Worm (Caenorhabditis elegans) whole organism, L4 larva: ENCODE measurements around the gene cca-1.

Experiments used
- D1046.2 ChIP-seq: fragments of 200-800 bp; sonication (Bioruptor generic); IDR thresholded peaks from 2 replicates; pipeline ENCODE4 v1.3.6; 2022; ENCODE audit warnings: missing genetic modification characterization, missing compliant biosample characterization
- F37D6.2 ChIP-seq: sonication (generic microtip); optimal IDR thresholded peaks from 2 replicates; lab custom pipeline; 2016; ENCODE audit warnings: mild to moderate bottlenecking, missing genetic modification characterization, missing compliant biosample characterization
- F44E2.7 ChIP-seq: fragments of 200-800 bp; sonication (Bioruptor generic); IDR thresholded peaks from 2 replicates; pipeline ENCODE4 v2.1.2; 2022; ENCODE audit warnings: missing genetic modification characterization, missing compliant biosample characterization
- F49E8.2 ChIP-seq: sonication (generic microtip); optimal IDR thresholded peaks from 2 replicates; lab custom pipeline; 2016; ENCODE audit warnings: missing compliant biosample characterization, mild to moderate bottlenecking, missing genetic modification characterization, borderline replicate concordance
- R02D3.7 ChIP-seq: fragments of 150-350 bp; sonication (generic microtip); optimal IDR thresholded peaks from 3 replicates; lab custom pipeline; 2014; ENCODE audit warnings: missing biosample characterization, missing genetic modification characterization
- T20F7.1 ChIP-seq: fragments of 200-800 bp; sonication (Bioruptor generic); optimal IDR thresholded peaks from 2 replicates; lab custom pipeline; 2018; ENCODE audit warnings: mild to moderate bottlenecking, missing genetic modification characterization, missing compliant biosample characterization
- Y105C5A.15 ChIP-seq: fragments of 200-800 bp; sonication (Bioruptor generic); IDR thresholded peaks from 2 replicates; pipeline ENCODE4 v1.3.6; 2022; ENCODE audit warnings: missing genetic modification characterization, missing compliant biosample characterization
- Y48G9A.11 ChIP-seq: fragments of 200-800 bp; sonication (Bioruptor generic); IDR thresholded peaks from 2 replicates; pipeline ENCODE4 v1.3.6; 2022; ENCODE audit warnings: missing genetic modification reagents, missing genetic modification characterization, missing compliant biosample characterization
- ZK337.2 ChIP-seq: fragments of 200-800 bp; sonication (Bioruptor generic); IDR thresholded peaks from 2 replicates; pipeline ENCODE4 v1.3.6; 2022; ENCODE audit warnings: missing genetic modification reagents, missing genetic modification characterization, missing compliant biosample characterization
- aly-2 ChIP-seq: sonication (generic microtip); optimal IDR thresholded peaks from 2 replicates; lab custom pipeline; 2018; ENCODE audit warnings: missing biosample characterization, missing genetic modification characterization
- ama-1 ChIP-seq: fragments of 150-350 bp; optimal IDR thresholded peaks from 2 replicates; lab custom pipeline; 2014; ENCODE audit warnings: inconsistent platforms, mixed read lengths
- attf-4 ChIP-seq: sonication (generic microtip); optimal IDR thresholded peaks from 3 replicates; lab custom pipeline; 2017; ENCODE audit warnings: missing biosample characterization, missing genetic modification characterization
- ceh-32 ChIP-seq: sonication (generic microtip); optimal IDR thresholded peaks from 2 replicates; lab custom pipeline; 2016; ENCODE audit warnings: mild to moderate bottlenecking, missing genetic modification characterization, missing compliant biosample characterization; ENCODE audit not compliant: poor library complexity
- ceh-62 ChIP-seq: sonication (generic microtip); optimal IDR thresholded peaks from 2 replicates; lab custom pipeline; 2017; ENCODE audit warnings: missing biosample characterization, missing genetic modification characterization
- daf-12 ChIP-seq: fragments of 150-350 bp; optimal IDR thresholded peaks from 2 replicates; lab custom pipeline; 2014; ENCODE audit warnings: missing biosample characterization, missing genetic modification reagents, missing genetic modification characterization
- daf-16 ChIP-seq, 3 experiments: sonication (generic microtip); optimal IDR thresholded peaks; 2 replicates each; lab custom pipeline; 2016 to 2017; ENCODE audit warnings: missing genetic modification characterization in 3 of 3, missing genetic modification reagents in 3 of 3, mild to moderate bottlenecking in 2 of 3, missing compliant biosample characterization in 2 of 3, missing biosample characterization in 1 of 3, moderate library complexity in 1 of 3
- daf-19 ChIP-seq: fragments of 200-800 bp; sonication (Bioruptor generic); conservative IDR thresholded peaks from 2 replicates; pipeline ENCODE4 v1.3.6; 2022; ENCODE audit warnings: missing genetic modification characterization, missing compliant biosample characterization
- daf-8 ChIP-seq: fragments of 200-800 bp; sonication (Bioruptor generic); IDR thresholded peaks from 2 replicates; pipeline ENCODE4 v1.3.6; 2022; ENCODE audit warnings: missing genetic modification characterization, missing compliant biosample characterization
- dmd-6 ChIP-seq: fragments of 200-800 bp; sonication (Bioruptor generic); IDR thresholded peaks from 2 replicates; pipeline ENCODE4 v1.3.6; 2022; ENCODE audit warnings: missing genetic modification reagents, missing genetic modification characterization, missing compliant biosample characterization
- egl-43 ChIP-seq: fragments of 200-800 bp; sonication (Bioruptor generic); IDR thresholded peaks from 2 replicates; pipeline ENCODE4 v1.3.6; 2022; ENCODE audit warnings: missing genetic modification reagents, missing genetic modification characterization, missing compliant biosample characterization
- fkh-10 ChIP-seq: fragments of 150-350 bp; optimal IDR thresholded peaks from 2 replicates; lab custom pipeline; 2014; ENCODE audit warnings: missing biosample characterization, missing genetic modification reagents, missing genetic modification characterization
- gei-8 ChIP-seq: fragments of 200-800 bp; sonication (Bioruptor generic); optimal IDR thresholded peaks from 2 replicates; lab custom pipeline; 2018; ENCODE audit warnings: mild to moderate bottlenecking, missing genetic modification characterization, missing compliant biosample characterization
- hlh-11 ChIP-seq: fragments of 200-800 bp; sonication (Bioruptor generic); optimal IDR thresholded peaks from 2 replicates; lab custom pipeline; 2018; ENCODE audit warnings: mild to moderate bottlenecking, missing genetic modification characterization, missing compliant biosample characterization
- lim-7 ChIP-seq: fragments of 200-800 bp; sonication (Bioruptor generic); IDR thresholded peaks from 2 replicates; pipeline ENCODE4 v1.3.6; 2022; ENCODE audit warnings: missing genetic modification characterization, missing compliant biosample characterization
- lin-1 ChIP-seq: fragments of 200-800 bp; sonication (Bioruptor generic); IDR thresholded peaks from 2 replicates; pipeline ENCODE4 v1.3.6; 2022; ENCODE audit warnings: missing genetic modification reagents, missing genetic modification characterization, missing compliant biosample characterization
- lin-13 ChIP-seq: fragments of 150-350 bp; optimal IDR thresholded peaks from 2 replicates; lab custom pipeline; 2014; ENCODE audit warnings: missing biosample characterization, missing genetic modification reagents, missing genetic modification characterization
- lin-15B ChIP-seq: fragments of 150-350 bp; sonication (generic microtip); optimal IDR thresholded peaks from 3 replicates; lab custom pipeline; 2014; ENCODE audit warnings: missing biosample characterization, missing genetic modification characterization
- lin-29 ChIP-seq: fragments of 200-800 bp; sonication (Bioruptor generic); IDR thresholded peaks from 2 replicates; pipeline ENCODE4 v1.3.6; 2022; ENCODE audit warnings: missing genetic modification reagents, missing genetic modification characterization, missing compliant biosample characterization
- madf-5 ChIP-seq, 2 experiments: fragments of 200-800 bp; sonication (Bioruptor generic); IDR thresholded peaks; 2 replicates each; pipeline ENCODE4 v1.3.6; 2022; ENCODE audit warnings: missing compliant biosample characterization in 2 of 2, missing genetic modification characterization in 2 of 2
- mdl-1 ChIP-seq, 2 experiments: fragments of 150-350 bp in 1 of 2; sonication (generic microtip) in 1 of 2; optimal IDR thresholded peaks; 2 replicates each; lab custom pipeline; 2014 to 2017; ENCODE audit warnings: missing biosample characterization in 2 of 2, missing genetic modification characterization in 2 of 2
- mep-1 ChIP-seq: fragments of 150-350 bp; sonication (generic microtip); optimal IDR thresholded peaks from 3 replicates; lab custom pipeline; 2014; ENCODE audit warnings: missing biosample characterization, missing genetic modification characterization
- mes-2 ChIP-seq: sonication (generic microtip); optimal IDR thresholded peaks from 2 replicates; lab custom pipeline; 2016; ENCODE audit warnings: missing genotype, mild to moderate bottlenecking, missing genetic modification characterization, missing compliant biosample characterization; ENCODE audit not compliant: poor library complexity, severe bottlenecking
- mxl-2 ChIP-seq: fragments of 200-800 bp; sonication (Bioruptor generic); conservative IDR thresholded peaks from 2 replicates; pipeline ENCODE4 v1.3.6; 2022; ENCODE audit warnings: missing genetic modification reagents, missing genetic modification characterization, missing compliant biosample characterization
- mxl-3 ChIP-seq: fragments of 200-800 bp; sonication (Bioruptor generic); optimal IDR thresholded peaks from 2 replicates; lab custom pipeline; 2018; ENCODE audit warnings: mild to moderate bottlenecking, missing genetic modification characterization, missing compliant biosample characterization
- nhr-11 ChIP-seq: fragments of 150-350 bp; optimal IDR thresholded peaks from 2 replicates; lab custom pipeline; 2014; ENCODE audit warnings: missing biosample characterization, missing genetic modification characterization
- nhr-111 ChIP-seq: fragments of 200-800 bp; sonication (Bioruptor generic); optimal IDR thresholded peaks from 2 replicates; lab custom pipeline; 2018; ENCODE audit warnings: mild to moderate bottlenecking, missing genetic modification characterization, missing compliant biosample characterization
- nhr-237 ChIP-seq: sonication (generic microtip); optimal IDR thresholded peaks from 2 replicates; lab custom pipeline; 2017; ENCODE audit warnings: missing biosample characterization, missing genetic modification characterization
- nhr-25 ChIP-seq: sonication (generic microtip); optimal IDR thresholded peaks from 2 replicates; lab custom pipeline; 2017; ENCODE audit warnings: missing genetic modification characterization, mild to moderate bottlenecking, missing compliant biosample characterization, antibody characterized with exemption, moderate library complexity, borderline replicate concordance; ENCODE audit not compliant: insufficient read depth
- nhr-28 ChIP-seq: fragments of 150-350 bp; optimal IDR thresholded peaks from 2 replicates; lab custom pipeline; 2014; ENCODE audit warnings: missing biosample characterization, missing genetic modification characterization
- nhr-41 ChIP-seq: fragments of 200-800 bp; sonication (Bioruptor generic); IDR thresholded peaks from 2 replicates; pipeline ENCODE4 v1.3.6; 2022; ENCODE audit warnings: missing genetic modification reagents, missing genetic modification characterization, missing compliant biosample characterization
- nhr-48 ChIP-seq: sonication (generic microtip); optimal IDR thresholded peaks from 2 replicates; lab custom pipeline; 2016; ENCODE audit warnings: mild to moderate bottlenecking, missing genetic modification characterization, missing compliant biosample characterization
- nhr-6 ChIP-seq: fragments of 150-350 bp; optimal IDR thresholded peaks from 2 replicates; lab custom pipeline; 2014; ENCODE audit warnings: missing biosample characterization, missing genetic modification characterization
- nhr-76 ChIP-seq: fragments of 150-350 bp; optimal IDR thresholded peaks from 2 replicates; lab custom pipeline; 2014; ENCODE audit warnings: missing biosample characterization, missing genetic modification characterization
- php-3 ChIP-seq: fragments of 200-800 bp; sonication (Bioruptor generic); IDR thresholded peaks from 2 replicates; pipeline ENCODE4 v1.3.6; 2022; ENCODE audit warnings: missing genetic modification reagents, missing genetic modification characterization, missing compliant biosample characterization
- saeg-2 ChIP-seq: fragments of 200-800 bp; sonication (Bioruptor generic); IDR thresholded peaks from 2 replicates; pipeline ENCODE4 v1.3.6; 2022; ENCODE audit warnings: missing genetic modification reagents, missing genetic modification characterization, missing compliant biosample characterization
- skn-1 ChIP-seq: fragments of 150-350 bp; optimal IDR thresholded peaks from 2 replicates; lab custom pipeline; 2014; ENCODE audit warnings: missing biosample characterization, missing genetic modification characterization
- snpc-1.2 ChIP-seq: fragments of 200-800 bp; sonication (Bioruptor generic); IDR thresholded peaks from 2 replicates; pipeline ENCODE4 v1.3.6; 2022; ENCODE audit warnings: missing genetic modification reagents, missing genetic modification characterization, missing compliant biosample characterization
- unc-62 ChIP-seq, 3 experiments: fragments of 150-350 bp in 1 of 3; sonication (generic microtip); optimal IDR thresholded peaks in 2 of 3; peaks in 1 of 3; 1 replicate in 1 of 3; 2 replicates in 2 of 3; lab custom pipeline; 2014 to 2017; ENCODE audit warnings: missing biosample characterization in 3 of 3, missing genetic modification characterization in 3 of 3, missing genetic modification reagents in 3 of 3, missing genotype in 1 of 3
- zag-1 ChIP-seq: fragments of 150-350 bp; optimal IDR thresholded peaks from 2 replicates; lab custom pipeline; 2014; ENCODE audit warnings: missing biosample characterization, missing genetic modification characterization
- zfp-3 ChIP-seq: fragments of 200-800 bp; sonication (Bioruptor generic); conservative IDR thresholded peaks from 2 replicates; pipeline ENCODE4 v1.3.6; 2022; ENCODE audit warnings: missing genetic modification reagents, missing genetic modification characterization, missing compliant biosample characterization
- ztf-11 ChIP-seq: fragments of 150-350 bp; optimal IDR thresholded peaks from 2 replicates; lab custom pipeline; 2014; ENCODE audit warnings: missing biosample characterization, missing genetic modification characterization
- ztf-7 ChIP-seq: fragments of 150-350 bp; optimal IDR thresholded peaks from 2 replicates; lab custom pipeline; 2014; ENCODE audit warnings: missing biosample characterization, missing genetic modification characterization

cca-1 gene

DNA sequence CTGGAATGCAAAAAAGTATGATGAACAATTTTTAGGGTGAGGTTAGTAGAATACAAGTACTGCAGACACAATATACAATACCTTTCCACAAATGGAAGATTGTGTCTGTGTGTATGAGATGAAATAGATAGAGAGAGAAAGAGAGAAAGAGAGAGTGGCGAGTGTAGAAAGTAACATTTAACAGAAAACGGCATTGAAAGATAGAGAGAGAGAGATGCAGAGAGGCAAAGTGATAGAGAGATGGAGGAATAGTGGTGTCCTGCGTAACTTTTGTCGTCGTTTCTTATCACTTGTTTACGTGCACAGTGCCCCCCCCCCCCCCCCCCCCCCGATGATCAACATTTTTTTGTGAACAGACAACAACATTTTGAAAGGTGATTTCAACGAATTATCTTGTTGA, 61.0 kb downstream of the cca-1 start (continued):
- TF ChIP-seq aly-2 (tag; lab: Kevin White, UChicago) (no peak), daf-16 (GFP tag; optimal IDR thresholded peaks at IDR 0.05; lab: Kevin White, UChicago) (no peak), daf-16 (tag; optimal IDR thresholded peaks at IDR 0.05; lab: Kevin White, UChicago) (peak; percentile 74), skn-1 (tag; lab: Kevin White, UChicago) (no peak), mep-1 (tag; lab: Kevin White, UChicago) (peak; percentile 60), mes-2 (tag; lab: Kevin White, UChicago) (peak; percentile 68), lin-1 (GFP tag; lab: Robert Waterston, UW) (no peak), lin-29 (GFP tag; lab: Robert Waterston, UW) (no peak), attf-4 (tag; lab: Kevin White, UChicago) (no peak), gei-8 (GFP tag; lab: Kevin White, UChicago) (no peak), nhr-28 (tag; lab: Kevin White, UChicago) (peak; percentile 89), nhr-25 (tag; lab: Kevin White, UChicago) (no peak), D1046.2 (no peak), ama-1 (lab: Kevin White, UChicago) (no peak), dmd-6 (GFP tag; lab: Robert Waterston, UW) (peak; percentile 76), unc-62 (GFP tag; optimal IDR thresholded peaks at IDR 0.05 in 1 of 2; lab: Kevin White, UChicago) (peak in 1 of 2 experiments; percentile 75), unc-62 (tag; optimal IDR thresholded peaks at IDR 0.05; lab: Kevin White, UChicago) (no peak), php-3 (GFP tag; lab: Robert Waterston, UW) (no peak), lin-13 (no peak), mxl-2 (GFP tag; lab: Robert Waterston, UW) (no peak), T20F7.1 (GFP tag; lab: Kevin White, UChicago) (no peak), nhr-6 (tag; lab: Kevin White, UChicago) (peak; percentile 65), hlh-11 (tag; lab: Kevin White, UChicago) (peak; percentile 86), ceh-32 (tag; lab: Kevin White, UChicago) (no peak), Y105C5A.15 (GFP tag; lab: Robert Waterston, UW) (no peak), F37D6.2 (tag; lab: Kevin White, UChicago) (no peak), nhr-76 (tag; lab: Kevin White, UChicago) (no peak), snpc-1.2 (GFP tag; lab: Robert Waterston, UW) (no peak), fkh-10 (no peak), ceh-62 (tag; lab: Kevin White, UChicago) (no peak), R02D3.7 (no peak), zag-1 (tag; lab: Kevin White, UChicago) (no peak), nhr-48 (peak; percentile 44), mdl-1 (tag; optimal IDR thresholded peaks at IDR 0.05; lab: Kevin White, UChicago) (peak in 1 of 2 experiments; percentile 51), daf-12 (tag; lab: Kevin White, UChicago) (no peak), Y48G9A.11 (GFP tag; lab: Robert Waterston, UW) (no peak), daf-19 (no peak), mxl-3 (GFP tag; lab: Kevin White, UChicago) (peak; percentile 22), lin-15B (tag; lab: Kevin White, UChicago) (no peak), ZK337.2 (no peak), nhr-41 (no peak), lim-7 (GFP tag; lab: Robert Waterston, UW) (no peak), madf-5 (GFP tag; IDR thresholded peaks at IDR 0.05; lab: Robert Waterston, UW) (no peak), saeg-2 (GFP tag; lab: Robert Waterston, UW) (no peak), ztf-11 (tag; lab: Kevin White, UChicago) (no peak), egl-43 (GFP tag; lab: Robert Waterston, UW) (no peak), nhr-111 (no peak), F49E8.2 (tag; lab: Kevin White, UChicago) (no peak), nhr-237 (no peak), zfp-3 (no peak), daf-8 (GFP tag; lab: Robert Waterston, UW) (no peak), ztf-7 (peak; percentile 21), nhr-11 (tag; lab: Kevin White, UChicago) (no peak), F44E2.7 (no peak)
